Fruit fly (Drosophila melanogaster) whole organism, embryonic: Measurements from ENCODE around the gene brat.
A peak's percentile ranks its signal among the peaks of the same experiment; 100 is the strongest.

ENCODE experiments used
- Asciz ChIP-seq: fragments of 200-800 bp; sonication (Bioruptor generic); optimal IDR thresholded peaks from 2 replicates; lab custom pipeline; 2017; ENCODE audit warnings: missing biosample characterization, mild to moderate bottlenecking, missing genetic modification characterization, missing genetic modification reagents
- Awh ChIP-seq: fragments of 200-800 bp; sonication (Bioruptor generic); IDR thresholded peaks from 2 replicates; pipeline ENCODE4, ENCODE4 v1.3.6; 2022; ENCODE audit warnings: missing biosample characterization, missing genetic modification characterization
- CG10462 ChIP-seq: fragments of 200-800 bp; sonication (Bioruptor generic); optimal IDR thresholded peaks from 2 replicates; lab custom pipeline; 2016; ENCODE audit warnings: missing biosample characterization, missing genetic modification characterization
- CG11504 ChIP-seq: fragments of 200-800 bp; sonication (Bioruptor generic); optimal IDR thresholded peaks from 3 replicates; lab custom pipeline; 2019; ENCODE audit warnings: missing biosample characterization, mild to moderate bottlenecking, missing genetic modification characterization, moderate library complexity
- CG12155 ChIP-seq: fragments of 200-800 bp; sonication (Bioruptor generic); optimal IDR thresholded peaks from 3 replicates; lab custom pipeline; 2016; ENCODE audit warnings: missing biosample characterization, missing genetic modification characterization
- CG14965 ChIP-seq: fragments of 200-800 bp; sonication (Bioruptor generic); optimal IDR thresholded peaks from 2 replicates; lab custom pipeline; 2016; ENCODE audit warnings: missing biosample characterization, missing genetic modification characterization, borderline replicate concordance
- CG15696 ChIP-seq: fragments of 200-800 bp; sonication (Bioruptor generic); optimal IDR thresholded peaks from 2 replicates; lab custom pipeline; 2019; ENCODE audit warnings: missing biosample characterization, mild to moderate bottlenecking, missing genetic modification characterization, moderate library complexity
- CG16863 ChIP-seq: fragments of 200-800 bp; sonication (Bioruptor generic); optimal IDR thresholded peaks from 3 replicates; lab custom pipeline; 2016; ENCODE audit warnings: missing biosample characterization, missing genetic modification characterization
- CG18599 ChIP-seq: fragments of 200-800 bp; sonication (Bioruptor generic); optimal IDR thresholded peaks from 3 replicates; lab custom pipeline; 2017; ENCODE audit warnings: missing biosample characterization, missing genetic modification characterization, mild to moderate bottlenecking, moderate library complexity, missing genetic modification reagents
- CG2678 ChIP-seq: fragments of 200-800 bp; sonication (Bioruptor generic); optimal IDR thresholded peaks from 3 replicates; lab custom pipeline; 2019; ENCODE audit warnings: missing biosample characterization, mild to moderate bottlenecking, missing genetic modification characterization, moderate library complexity
- CG2889 ChIP-seq: fragments of 200-800 bp; sonication (Bioruptor generic); IDR thresholded peaks from 3 replicates; pipeline ENCODE4 v1.3.6; 2022; ENCODE audit warnings: missing biosample characterization, missing genetic modification characterization
- CG31388 ChIP-seq: fragments of 200-800 bp; sonication (Bioruptor generic); optimal IDR thresholded peaks from 2 replicates; lab custom pipeline; 2016; ENCODE audit warnings: missing biosample characterization, missing genetic modification characterization
- CG3726 ChIP-seq: fragments of 200-800 bp; sonication (Bioruptor generic); IDR thresholded peaks from 3 replicates; pipeline ENCODE4, ENCODE4 v1.3.6; 2022; ENCODE audit warnings: missing biosample characterization, missing genetic modification characterization
- CG3995 ChIP-seq: fragments of 200-800 bp; sonication (Bioruptor generic); optimal IDR thresholded peaks from 3 replicates; lab custom pipeline; 2016; ENCODE audit warnings: missing biosample characterization, missing genetic modification characterization
- CG4404 ChIP-seq: fragments of 200-800 bp; sonication (Bioruptor generic); IDR thresholded peaks from 2 replicates; pipeline ENCODE4 v1.3.6; 2022; ENCODE audit warnings: missing biosample characterization, missing genetic modification characterization
- CG4820 ChIP-seq: fragments of 200-800 bp; sonication (Bioruptor generic); optimal IDR thresholded peaks from 3 replicates; lab custom pipeline; 2016; ENCODE audit warnings: missing biosample characterization, missing genetic modification characterization
- CG5180 ChIP-seq: fragments of 200-800 bp; sonication (Bioruptor generic); optimal IDR thresholded peaks from 3 replicates; lab custom pipeline; 2017; ENCODE audit warnings: missing biosample characterization, missing genetic modification characterization, mild to moderate bottlenecking, moderate library complexity, missing genetic modification reagents
- CG8478 ChIP-seq: fragments of >200 bp; optimal IDR thresholded peaks from 2 replicates; lab custom pipeline; 2018
- CTCF ChIP-seq: fragments of 200-800 bp; sonication (Bioruptor generic); optimal IDR thresholded peaks from 2 replicates; lab custom pipeline; 2017; ENCODE audit warnings: missing biosample characterization, mild to moderate bottlenecking, missing genetic modification characterization, moderate library complexity
- Camta ChIP-seq: fragments of 200-800 bp; sonication (Bioruptor generic); optimal IDR thresholded peaks from 2 replicates; lab custom pipeline; 2016; ENCODE audit warnings: missing biosample characterization, missing genetic modification characterization
- Dbx ChIP-seq: fragments of 200-800 bp; sonication (Bioruptor generic); IDR thresholded peaks from 3 replicates; pipeline ENCODE4 v1.3.6; 2022; ENCODE audit warnings: missing biosample characterization, missing genetic modification characterization
- Gug ChIP-seq: fragments of 200-800 bp; sonication (Bioruptor generic); IDR thresholded peaks from 4 replicates; pipeline ENCODE4 v1.3.6; 2022; ENCODE audit warnings: missing biosample characterization, missing genetic modification characterization
- Hand ChIP-seq: fragments of 200-800 bp; sonication (Bioruptor generic); optimal IDR thresholded peaks from 2 replicates; lab custom pipeline; 2017; ENCODE audit warnings: mild to moderate bottlenecking, missing biosample characterization, missing genetic modification reagents, missing genetic modification characterization
- HmgD ChIP-seq: fragments of 200-800 bp; sonication (Bioruptor generic); optimal IDR thresholded peaks from 3 replicates; lab custom pipeline; 2016; ENCODE audit warnings: missing biosample characterization, missing genetic modification characterization
- Hmr ChIP-seq: fragments of 200-800 bp; sonication (Bioruptor generic); optimal IDR thresholded peaks from 3 replicates; lab custom pipeline; 2017; ENCODE audit warnings: mild to moderate bottlenecking, missing biosample characterization, missing genetic modification reagents, missing genetic modification characterization
- Hmx ChIP-seq: fragments of 200-800 bp; sonication (Bioruptor generic); optimal IDR thresholded peaks from 2 replicates; lab custom pipeline; 2016; ENCODE audit warnings: missing biosample characterization, missing genetic modification characterization
- Hr39 ChIP-seq: fragments of >200 bp; optimal IDR thresholded peaks from 2 replicates; lab custom pipeline; 2017
- MTF-1 ChIP-seq: fragments of 200-800 bp; sonication (Bioruptor generic); optimal IDR thresholded peaks from 2 replicates; lab custom pipeline; 2018; ENCODE audit warnings: missing biosample characterization, mild to moderate bottlenecking, missing genetic modification characterization, borderline replicate concordance
- Max ChIP-seq: fragments of 200-800 bp; sonication (Bioruptor generic); optimal IDR thresholded peaks from 2 replicates; lab custom pipeline; 2016; ENCODE audit warnings: missing biosample characterization, mild to moderate bottlenecking, missing genetic modification characterization
- NC2α ChIP-seq: fragments of 200-800 bp; sonication (Bioruptor generic); optimal IDR thresholded peaks from 2 replicates; lab custom pipeline; 2016; ENCODE audit warnings: missing biosample characterization, missing genetic modification characterization
- NK7.1 ChIP-seq: fragments of 200-800 bp; sonication (Bioruptor generic); optimal IDR thresholded peaks from 3 replicates; lab custom pipeline; 2016; ENCODE audit warnings: missing biosample characterization, missing genetic modification characterization
- Nf-YC ChIP-seq: fragments of 200-800 bp; optimal IDR thresholded peaks from 3 replicates; lab custom pipeline; 2019; ENCODE audit warnings: missing biosample characterization, mild to moderate bottlenecking, missing genetic modification characterization, moderate library complexity
- Optix ChIP-seq: fragments of 200-800 bp; sonication (Bioruptor generic); IDR thresholded peaks from 3 replicates; pipeline ENCODE4 v1.3.6; 2022; ENCODE audit warnings: missing biosample characterization, missing genetic modification characterization
- Poxn ChIP-seq: fragments of 200-800 bp; sonication (Bioruptor generic); IDR thresholded peaks from 2 replicates; pipeline ENCODE4 v1.3.6; 2022; ENCODE audit warnings: missing biosample characterization, missing genetic modification characterization
- Sox102F ChIP-seq: fragments of 200-800 bp; sonication (Bioruptor generic); optimal IDR thresholded peaks from 2 replicates; lab custom pipeline; 2018; ENCODE audit warnings: missing biosample characterization, mild to moderate bottlenecking, missing genetic modification characterization, moderate library complexity
- Trl ChIP-seq, 3 experiments: fragments of >200 bp in 2 of 3; fragments of 200-800 bp in 1 of 3; sonication (Bioruptor generic) in 1 of 3; optimal IDR thresholded peaks; 2 replicates in 1 of 3; 3 replicates in 2 of 3; lab custom pipeline; 2016 to 2017; ENCODE audit warnings: missing biosample characterization in 1 of 3, missing genetic modification characterization in 1 of 3
- btn ChIP-seq: fragments of 200-800 bp; sonication (Bioruptor generic); optimal IDR thresholded peaks from 2 replicates; lab custom pipeline; 2016; ENCODE audit warnings: missing biosample characterization, missing genetic modification characterization
- chif ChIP-seq, 2 experiments: fragments of 200-800 bp; sonication (Bioruptor generic); optimal IDR thresholded peaks; 3 replicates each; lab custom pipeline; 2016; ENCODE audit warnings: missing biosample characterization in 2 of 2, missing genetic modification characterization in 2 of 2
- chm ChIP-seq: fragments of 200-800 bp; sonication (Bioruptor generic); IDR thresholded peaks from 2 replicates; pipeline ENCODE4 v1.3.6; 2022; ENCODE audit warnings: missing biosample characterization, missing genetic modification characterization
- ems ChIP-seq: fragments of 200-800 bp; sonication (Bioruptor generic); optimal IDR thresholded peaks from 3 replicates; lab custom pipeline; 2016; ENCODE audit warnings: missing biosample characterization, missing genetic modification characterization
- fd96Cb ChIP-seq: fragments of 200-800 bp; sonication (Bioruptor generic); optimal IDR thresholded peaks from 2 replicates; lab custom pipeline; 2018; ENCODE audit warnings: missing biosample characterization, mild to moderate bottlenecking, missing genetic modification characterization, moderate library complexity
- gem ChIP-seq: fragments of 200-800 bp; sonication (Bioruptor generic); optimal IDR thresholded peaks from 2 replicates; lab custom pipeline; 2019; ENCODE audit warnings: missing biosample characterization, mild to moderate bottlenecking, missing genetic modification characterization, moderate library complexity
- gfzf ChIP-seq: fragments of 200-800 bp; sonication (Bioruptor generic); optimal IDR thresholded peaks from 2 replicates; lab custom pipeline; 2016; ENCODE audit warnings: missing biosample characterization, mild to moderate bottlenecking, missing genetic modification characterization, moderate library complexity
- her ChIP-seq: fragments of 200-800 bp; sonication (Bioruptor generic); optimal IDR thresholded peaks from 2 replicates; lab custom pipeline; 2016; ENCODE audit warnings: missing biosample characterization, missing genetic modification characterization
- lov ChIP-seq, 2 experiments: fragments of 200-800 bp in 1 of 2; fragments of >200 bp in 1 of 2; sonication (Bioruptor generic) in 1 of 2; IDR thresholded peaks in 1 of 2; optimal IDR thresholded peaks in 1 of 2; 2 replicates in 1 of 2; 3 replicates in 1 of 2; pipeline versions ENCODE4 v1.3.6 to Lab custom; 2017 to 2022; ENCODE audit warnings: missing biosample characterization in 1 of 2, missing genetic modification characterization in 1 of 2
- onecut ChIP-seq: fragments of 200-800 bp; sonication (Bioruptor generic); IDR thresholded peaks from 2 replicates; pipeline ENCODE4 v1.3.6; 2022; ENCODE audit warnings: missing biosample characterization, missing genetic modification characterization
- repo ChIP-seq: fragments of 200-800 bp; sonication (Bioruptor generic); optimal IDR thresholded peaks from 2 replicates; lab custom pipeline; 2016; ENCODE audit warnings: missing biosample characterization, missing genetic modification characterization
- slbo ChIP-seq: fragments of 200-800 bp; sonication (Bioruptor generic); IDR thresholded peaks from 2 replicates; pipeline ENCODE4 v1.3.6; 2022; ENCODE audit warnings: missing biosample characterization, missing genetic modification characterization
- zen2 ChIP-seq: fragments of 200-800 bp; sonication (Bioruptor generic); IDR thresholded peaks from 3 replicates; pipeline ENCODE4 v1.3.6; 2022; ENCODE audit warnings: missing biosample characterization, missing genetic modification characterization; ENCODE audit not compliant: partially characterized antibody

Gene brat

DNA sequence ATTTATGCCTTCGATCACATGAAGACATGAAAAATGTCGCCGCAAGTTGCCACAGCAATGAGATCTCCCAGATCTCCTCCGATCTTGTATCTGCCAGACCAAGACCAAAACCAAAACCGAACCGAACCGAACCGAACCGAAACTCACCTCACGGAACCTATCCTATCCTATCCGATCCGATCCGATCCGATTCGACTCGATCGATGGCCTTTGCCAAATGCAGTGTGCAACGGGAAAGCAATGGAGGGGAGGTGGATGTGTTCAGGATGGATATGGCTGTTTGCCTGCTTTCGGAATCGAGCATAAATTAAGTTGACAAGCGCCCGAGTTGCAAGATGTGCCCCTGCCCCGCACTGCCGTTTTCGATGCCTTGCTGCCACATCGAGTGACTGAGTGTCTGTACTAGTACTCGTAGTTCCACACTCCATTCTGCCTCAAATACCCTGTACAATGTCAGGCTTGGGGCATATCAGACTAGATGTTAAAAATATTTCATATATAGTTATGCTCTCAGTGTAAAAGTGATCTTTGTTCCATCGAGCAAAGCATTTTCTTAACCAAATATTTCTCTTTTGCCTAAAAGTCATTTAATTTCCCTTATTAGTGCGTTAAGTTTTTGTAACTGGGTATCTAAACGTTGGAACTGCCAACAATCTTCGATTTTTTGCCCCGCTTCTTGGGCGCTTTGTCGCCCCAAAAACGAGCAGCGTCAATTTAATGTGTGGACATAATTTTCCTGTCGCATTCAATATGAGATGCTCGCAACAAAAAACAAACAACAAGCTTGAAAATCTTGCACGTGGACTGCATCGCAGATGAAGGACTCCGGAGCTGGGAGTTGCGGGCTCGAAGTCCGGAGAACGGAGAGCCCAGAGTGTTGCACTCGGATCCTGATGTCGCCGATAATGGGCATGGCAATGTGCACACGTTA is 92.6 kb downstream of the brat start (continued):
- peak; percentile 33 for TF ChIP-seq CG18599
- peak; percentile 73 for TF ChIP-seq btn (GFP tag; lab: Kevin White, UChicago)
- TF ChIP-seq gfzf: no peak
- peak; percentile 81 for TF ChIP-seq Max
- TF ChIP-seq CG14965: peak; percentile 35
- peak; percentile 85 for TF ChIP-seq Sox102F (GFP tag; lab: Kevin White, UChicago)
- TF ChIP-seq fd96Cb: peak; percentile 87
- TF ChIP-seq CG5180 (GFP tag; lab: Kevin White, UChicago): no peak
- TF ChIP-seq CG4404 (GFP tag; lab: Robert Waterston, UW): peak; percentile 87
- TF ChIP-seq CG12155 (GFP tag; lab: Kevin White, UChicago): peak; percentile 64
- TF ChIP-seq CG10462: peak; percentile 64
- no peak for TF ChIP-seq lov (optimal IDR thresholded peaks at IDR 0.05; lab: Kevin White, UChicago)
- peak; percentile 72; the same call in 2 of the 3 replicates for TF ChIP-seq lov (GFP tag; IDR thresholded peaks at IDR 0.05; lab: Robert Waterston, UW)
- TF ChIP-seq Hand (GFP tag; lab: Kevin White, UChicago): no peak
- TF ChIP-seq Awh (GFP tag; lab: Robert Waterston, UW): peak; percentile 59
- peak; percentile 61 for TF ChIP-seq ems (GFP tag; lab: Kevin White, UChicago)
- TF ChIP-seq Hr39 (lab: Kevin White, UChicago): no peak
- no peak for TF ChIP-seq Trl (optimal IDR thresholded peaks at IDR 0.05; lab: Kevin White, UChicago)
- TF ChIP-seq Trl (GFP tag; optimal IDR thresholded peaks at IDR 0.05; lab: Kevin White, UChicago): peak; percentile 80
- TF ChIP-seq CG2889 (GFP tag; lab: Robert Waterston, UW): no peak
- TF ChIP-seq CTCF: peak; percentile 22
- TF ChIP-seq CG8478: no peak
- TF ChIP-seq Dbx (GFP tag; lab: Robert Waterston, UW): no peak
- TF ChIP-seq Camta: peak; percentile 79
- peak; percentile 75 for TF ChIP-seq CG16863 (GFP tag; lab: Kevin White, UChicago)
- TF ChIP-seq NC2α (GFP tag; lab: Kevin White, UChicago): peak; percentile 62
- TF ChIP-seq slbo (GFP tag; lab: Robert Waterston, UW): no peak
- TF ChIP-seq Gug (GFP tag; lab: Robert Waterston, UW): peak; percentile 59; the same call in 3 of the 4 replicates
- peak; percentile 67; the same call in 1 of the 3 replicates for TF ChIP-seq CG3726 (GFP tag; lab: Robert Waterston, UW)
- TF ChIP-seq Hmr (GFP tag; lab: Kevin White, UChicago): peak; percentile 13
- peak; percentile 84 for TF ChIP-seq CG11504
- peak; percentile 91 for TF ChIP-seq gem (tag; lab: Kevin White, UChicago)
- no peak for TF ChIP-seq Nf-YC (tag; lab: Kevin White, UChicago)
- TF ChIP-seq Asciz: peak; percentile 45
- TF ChIP-seq chm (GFP tag; lab: Robert Waterston, UW): peak; percentile 81; the same call in 1 of the 2 replicates
- peak; percentile 68 for TF ChIP-seq CG31388 (GFP tag; lab: Kevin White, UChicago)
- TF ChIP-seq her: peak; percentile 10
- TF ChIP-seq repo (GFP tag; lab: Kevin White, UChicago): peak; percentile 27
- TF ChIP-seq CG2678 (tag; lab: Kevin White, UChicago): peak; percentile 66
- TF ChIP-seq HmgD (GFP tag; lab: Kevin White, UChicago): no peak
- peak; percentile 70 for TF ChIP-seq CG15696 (tag; lab: Kevin White, UChicago)
- peak; percentile 87 for TF ChIP-seq CG4820 (GFP tag; lab: Kevin White, UChicago)
- no peak for TF ChIP-seq MTF-1 (GFP tag; lab: Kevin White, UChicago)
- no peak for TF ChIP-seq zen2
- no peak for TF ChIP-seq Hmx (GFP tag; lab: Kevin White, UChicago)
- no peak for TF ChIP-seq Poxn (GFP tag; lab: Robert Waterston, UW)
- TF ChIP-seq onecut (GFP tag; lab: Robert Waterston, UW): peak; percentile 70
- TF ChIP-seq CG3995 (GFP tag; lab: Kevin White, UChicago): no peak
- TF ChIP-seq Optix (GFP tag; lab: Robert Waterston, UW): peak; percentile 79
- peak; percentile 80 to 92 for TF ChIP-seq chif (GFP tag; optimal IDR thresholded peaks at IDR 0.05; lab: Kevin White, UChicago)
- peak; percentile 35 for TF ChIP-seq NK7.1
